Fruit fly (Drosophila melanogaster): ENCODE results near the gene CG15599.

- TF ChIP-seq Myc (optimal IDR thresholded peaks at IDR 0.05) (peak; percentile 68), Sp1 (GFP tag; optimal IDR thresholded peaks at IDR 0.05) (no peak), dsf (GFP tag; optimal IDR thresholded peaks at IDR 0.05; ENCODE audit: borderline replicate concordance) (no peak), Dfd (GFP tag; optimal IDR thresholded peaks at IDR 0.05) (no peak), Rel (GFP tag; optimal IDR thresholded peaks at IDR 0.05) (no peak), Rel (tag; optimal IDR thresholded peaks at IDR 0.05) (no peak), psq (GFP tag; optimal IDR thresholded peaks at IDR 0.05) (no peak), OdsH (GFP tag; optimal IDR thresholded peaks at IDR 0.05) (no peak), Abd-B (GFP tag; optimal IDR thresholded peaks at IDR 0.05) (no peak), dl (GFP tag; optimal IDR thresholded peaks at IDR 0.05; ENCODE audit: insufficient read depth in 1 of 2, partially characterized antibody in 2 of 2) (no peak), Dif (GFP tag; optimal IDR thresholded peaks at IDR 0.05; ENCODE audit: partially characterized antibody) (no peak), fru (GFP tag; optimal IDR thresholded peaks at IDR 0.05) (no peak), h (GFP tag; optimal IDR thresholded peaks at IDR 0.05) (no peak)
Measured at dm6 chrX:15710751-15711179, 22.1 kb upstream of the CG15599 start.
